Worm (Caenorhabditis elegans): ENCODE results near the gene B0393.5.

B0393.5 gene

ce11 chrIII:4796039-4796438 lies 30.5 kb downstream of the B0393.5 start (continued):
- TF ChIP-seq arid-1 (GFP tag; conservative IDR thresholded peaks at IDR 0.05) (no peak), ZK546.5 (tag; optimal IDR thresholded peaks at IDR 0.05) (no peak), lin-38 (GFP tag; IDR thresholded peaks at IDR 0.05) (peak; percentile 60), ctbp-1 (GFP tag; IDR thresholded peaks at IDR 0.05) (peak; percentile 25; the same call in 1 of the 2 replicates), mxl-3 (GFP tag; optimal IDR thresholded peaks at IDR 0.05) (peak; percentile 85), zfp-2 (tag; optimal IDR thresholded peaks at IDR 0.05) (no peak), dmd-6 (GFP tag; IDR thresholded peaks at IDR 0.05) (peak; percentile 62), T20F7.1 (GFP tag; optimal IDR thresholded peaks at IDR 0.05) (no peak), nhr-77 (tag; optimal IDR thresholded peaks at IDR 0.05) (peak; percentile 46), egl-27 (tag; optimal IDR thresholded peaks at IDR 0.05) (no peak)

- TF ChIP-seq daf-16 (GFP tag; optimal IDR thresholded peaks at IDR 0.05) (no peak), daf-16 (tag; optimal IDR thresholded peaks at IDR 0.05) (peak; percentile 17), aha-1 (tag) (peak; percentile 42), dmd-6 (GFP tag; IDR thresholded peaks at IDR 0.05) (0 out of 2 replicates have a peak, but pooled peaks have one; percentile 8), nhr-28 (tag; optimal IDR thresholded peaks at IDR 0.05) (peak; percentile 15), nhr-10 (tag; optimal IDR thresholded peaks at IDR 0.05) (no peak), hlh-30 (tag; optimal IDR thresholded peaks at IDR 0.05; ENCODE audit: insufficient read depth) (peak; percentile 32)
Measured at ce11 chrIII:4796536-4796935, 31.0 kb downstream of the B0393.5 start, which contains the start of gene tag-325. tag-325 (plus strand) TSS chrIII:4796836.

DNA sequence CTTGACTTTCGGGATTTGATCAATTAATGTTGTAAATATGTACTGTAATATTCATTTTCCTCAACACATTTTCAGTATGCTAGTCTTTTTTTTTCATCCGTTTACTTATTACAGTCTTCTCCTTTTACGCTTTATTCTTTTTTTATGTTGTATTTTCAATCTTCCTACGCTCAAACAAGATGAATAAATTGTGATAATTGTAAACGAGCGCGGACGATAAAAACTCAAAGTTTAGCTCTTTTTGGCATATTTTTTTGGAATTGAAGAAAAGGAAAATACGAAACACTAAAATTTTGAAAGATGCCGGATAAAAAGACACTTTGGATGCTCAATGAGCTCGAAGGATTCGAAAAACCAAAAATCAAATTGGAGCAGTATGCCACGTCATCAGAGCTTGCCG lies 37.1 kb downstream of the B0393.5 start, which contains the start of gene metl-5:
metl-5 (plus strand) TSS at position 301 of the 400 bp plus-strand sequence.
- TF ChIP-seq egl-27 (tag; optimal IDR thresholded peaks at IDR 0.05) (no peak), lim-7 (GFP tag; IDR thresholded peaks at IDR 0.05) (no peak), nhr-237 (tag; optimal IDR thresholded peaks at IDR 0.05) (no peak), dmd-6 (GFP tag; IDR thresholded peaks at IDR 0.05) (no peak), ama-1 (optimal IDR thresholded peaks at IDR 0.05) (peak; percentile 9), tag-97 (GFP tag; IDR thresholded peaks at IDR 0.05) (no peak), lin-15B (tag; optimal IDR thresholded peaks at IDR 0.05) (no peak), snpc-1.2 (GFP tag; IDR thresholded peaks at IDR 0.05) (no peak)

ce11 chrIII:4806345-4806744 lies 40.8 kb downstream of the B0393.5 start:
- no peak for TF ChIP-seq nhr-76 (tag; optimal IDR thresholded peaks at IDR 0.05)

DNA sequence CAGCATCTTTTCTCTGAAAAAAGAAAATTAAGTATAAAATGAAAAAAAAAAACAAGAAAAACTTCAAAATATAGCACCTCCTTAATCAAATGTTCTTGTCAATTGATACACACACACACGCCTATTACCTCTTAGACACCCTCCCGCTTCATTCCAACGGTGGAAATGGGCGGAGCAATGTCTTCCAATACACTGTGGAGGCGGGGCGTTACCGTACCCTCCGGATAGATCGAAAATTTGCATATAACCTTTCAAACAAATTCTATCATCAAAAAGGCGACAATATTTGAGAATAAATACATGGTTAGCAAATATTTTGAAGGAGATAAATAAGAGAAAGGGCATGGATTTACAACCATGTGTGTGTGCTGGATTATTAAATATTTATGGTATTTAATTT lies 42.5 kb downstream of the B0393.5 start:
- TF ChIP-seq lin-29 (GFP tag; IDR thresholded peaks at IDR 0.05) (no peak), ceh-44 (GFP tag; IDR thresholded peaks at IDR 0.05) (no peak), lin-1 (GFP tag; IDR thresholded peaks at IDR 0.05) (no peak), dmd-8 (GFP tag; IDR thresholded peaks at IDR 0.05) (no peak), egl-43 (GFP tag; IDR thresholded peaks at IDR 0.05) (no peak), lin-38 (GFP tag; IDR thresholded peaks at IDR 0.05) (0 out of 2 replicates have a peak, but pooled peaks have one; percentile 17), mep-1 (tag; optimal IDR thresholded peaks at IDR 0.05) (no peak), daf-16 (GFP tag; optimal IDR thresholded peaks at IDR 0.05) (no peak), daf-16 (tag; optimal IDR thresholded peaks at IDR 0.05) (peak; percentile 9), sdz-12 (GFP tag; optimal IDR thresholded peaks at IDR 0.05) (no peak)

DNA sequence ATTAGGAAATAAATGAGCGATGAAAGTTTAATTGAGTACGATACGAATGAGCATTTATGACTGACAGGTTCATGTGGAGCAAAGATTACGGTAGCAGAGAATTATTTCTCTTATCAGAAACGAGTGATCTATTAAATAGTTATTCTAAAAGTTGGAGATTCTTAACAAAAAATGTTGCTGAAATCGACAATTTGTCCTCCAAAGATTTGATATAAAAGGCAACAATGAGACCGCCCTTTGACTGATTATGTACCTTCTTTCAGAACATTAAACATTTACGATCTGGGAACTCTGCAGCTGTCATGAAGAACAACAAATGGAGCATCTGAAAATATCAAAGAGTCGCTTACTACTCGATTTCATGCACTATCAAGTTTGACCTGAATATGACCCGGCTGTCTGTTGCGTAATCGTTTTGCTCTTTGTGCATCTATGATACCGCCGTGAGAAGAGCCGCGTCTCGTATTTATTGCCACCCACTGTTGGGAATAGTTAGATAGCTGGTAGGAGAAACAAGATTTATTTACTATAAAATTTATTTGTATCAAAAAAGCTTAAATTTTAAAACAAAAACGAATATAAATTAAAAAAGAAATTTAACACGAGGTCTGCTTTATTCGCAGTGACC lies 44.1 kb downstream of the B0393.5 start, which contains the start of gene pal-1:
pal-1 (minus strand) TSS at position 51 of the 628 bp plus-strand sequence.
- TF ChIP-seq nhr-76 (tag; optimal IDR thresholded peaks at IDR 0.05) (no peak), lin-38 (GFP tag; IDR thresholded peaks at IDR 0.05) (no peak), lin-15B (tag; optimal IDR thresholded peaks at IDR 0.05) (no peak), F37D6.2 (tag; optimal IDR thresholded peaks at IDR 0.05) (no peak), dmd-9 (GFP tag; IDR thresholded peaks at IDR 0.05) (no peak), dpl-1 (GFP tag; optimal IDR thresholded peaks at IDR 0.05) (no peak), Y105C5A.15 (GFP tag; IDR thresholded peaks at IDR 0.05) (no peak), lim-7 (GFP tag; IDR thresholded peaks at IDR 0.05) (no peak), dmd-8 (GFP tag; IDR thresholded peaks at IDR 0.05) (no peak), lin-13 (GFP tag; optimal IDR thresholded peaks at IDR 0.05) (no peak), aha-1 (tag) (no peak), mep-1 (tag; optimal IDR thresholded peaks at IDR 0.05) (no peak), F26F4.8 (GFP tag; conservative IDR thresholded peaks at IDR 0.05) (no peak), snpc-1.2 (GFP tag; IDR thresholded peaks at IDR 0.05) (no peak), hlh-11 (tag; optimal IDR thresholded peaks at IDR 0.05) (no peak), nhr-28 (tag; optimal IDR thresholded peaks at IDR 0.05) (no peak), duxl-1 (tag; optimal IDR thresholded peaks at IDR 0.05; ENCODE audit: poor library complexity) (no peak), ceh-44 (GFP tag; IDR thresholded peaks at IDR 0.05) (no peak), nhr-77 (tag; optimal IDR thresholded peaks at IDR 0.05) (no peak), gei-8 (GFP tag; optimal IDR thresholded peaks at IDR 0.05) (no peak)

Measured in whole organism, L4 larva.